Fruit fly (Drosophila melanogaster) whole organism, embryonic: ENCODE measurements around the gene CG15047.
A peak's percentile ranks its signal among the peaks of the same experiment; 100 is the strongest.

Experiments used
- Abd-B ChIP-seq: fragments of 200-800 bp; sonication (Bioruptor generic); optimal IDR thresholded peaks from 2 replicates; lab custom pipeline; 2018; ENCODE audit warnings: missing biosample characterization, mild to moderate bottlenecking, missing genetic modification characterization, moderate library complexity
- Aef1 ChIP-seq: fragments of 200-800 bp; sonication (Bioruptor generic); IDR thresholded peaks from 3 replicates; pipeline ENCODE4 v1.3.6; 2022; ENCODE audit warnings: missing biosample characterization, missing genetic modification characterization
- Blimp-1 ChIP-seq: fragments of 200-800 bp; sonication (Bioruptor generic); optimal IDR thresholded peaks from 3 replicates; lab custom pipeline; 2018; ENCODE audit warnings: missing biosample characterization, missing genetic modification characterization, mild to moderate bottlenecking, moderate library complexity, missing genetic modification reagents
- C15 ChIP-seq: fragments of 200-800 bp; sonication (Bioruptor generic); IDR thresholded peaks from 3 replicates; pipeline ENCODE4 v1.3.6; 2022; ENCODE audit warnings: missing biosample characterization, missing genetic modification characterization
- CG12299 ChIP-seq: fragments of 200-800 bp; sonication (Bioruptor generic); optimal IDR thresholded peaks from 2 replicates; lab custom pipeline; 2018; ENCODE audit warnings: missing biosample characterization, mild to moderate bottlenecking, missing genetic modification characterization
- CG12659 ChIP-seq: fragments of 200-800 bp; sonication (Bioruptor generic); optimal IDR thresholded peaks from 3 replicates; lab custom pipeline; 2017; ENCODE audit warnings: mild to moderate bottlenecking, missing biosample characterization, missing genetic modification reagents, missing genetic modification characterization
- CG14441 ChIP-seq: fragments of 200-800 bp; sonication (Bioruptor generic); IDR thresholded peaks from 2 replicates; pipeline ENCODE4 v1.3.6; 2022; ENCODE audit warnings: missing biosample characterization, missing genetic modification characterization
- CG14667 ChIP-seq: fragments of 200-800 bp; sonication (Bioruptor generic); IDR thresholded peaks from 2 replicates; pipeline ENCODE4 v1.3.6; 2022; ENCODE audit warnings: missing biosample characterization, missing genetic modification characterization
- CG14860 ChIP-seq: fragments of 200-800 bp; sonication (Bioruptor generic); IDR thresholded peaks from 3 replicates; pipeline ENCODE4 v1.3.6; 2022; ENCODE audit warnings: missing biosample characterization, missing genetic modification characterization; ENCODE audit not compliant: partially characterized antibody
- CG16815 ChIP-seq: fragments of 200-800 bp; sonication (Bioruptor generic); optimal IDR thresholded peaks from 3 replicates; lab custom pipeline; 2017; ENCODE audit warnings: missing biosample characterization, mild to moderate bottlenecking, missing genetic modification characterization
- CG18262 ChIP-seq: fragments of 200-800 bp; optimal IDR thresholded peaks from 3 replicates; lab custom pipeline; 2019; ENCODE audit warnings: missing biosample characterization, mild to moderate bottlenecking, missing genetic modification characterization, moderate library complexity
- CG18619 ChIP-seq: fragments of 200-800 bp; sonication (Bioruptor generic); optimal IDR thresholded peaks from 3 replicates; lab custom pipeline; 2017; ENCODE audit warnings: missing biosample characterization, mild to moderate bottlenecking, missing genetic modification characterization
- CG7357 ChIP-seq: fragments of 200-800 bp; sonication (Bioruptor generic); IDR thresholded peaks from 3 replicates; pipeline ENCODE4 v1.3.6; 2022; ENCODE audit warnings: missing biosample characterization, missing genetic modification characterization
- CG7556 ChIP-seq: fragments of 200-800 bp; sonication (Bioruptor generic); optimal IDR thresholded peaks from 2 replicates; lab custom pipeline; 2017; ENCODE audit warnings: missing biosample characterization, mild to moderate bottlenecking, missing genetic modification characterization
- CG7928 ChIP-seq: fragments of 200-800 bp; sonication (Bioruptor generic); optimal IDR thresholded peaks from 2 replicates; lab custom pipeline; 2017; ENCODE audit warnings: missing biosample characterization, mild to moderate bottlenecking, missing genetic modification characterization
- CG8924 ChIP-seq: fragments of 200-800 bp; optimal IDR thresholded peaks from 3 replicates; lab custom pipeline; 2019; ENCODE audit warnings: missing biosample characterization, mild to moderate bottlenecking, missing genetic modification characterization, moderate library complexity
- Chrac-16 ChIP-seq: fragments of 200-800 bp; sonication (Bioruptor generic); optimal IDR thresholded peaks from 3 replicates; lab custom pipeline; 2016; ENCODE audit warnings: missing biosample characterization, missing genetic modification characterization
- ERR ChIP-seq: fragments of 200-800 bp; sonication (Bioruptor generic); optimal IDR thresholded peaks from 2 replicates; lab custom pipeline; 2016; ENCODE audit warnings: missing biosample characterization, missing genetic modification characterization
- Ets65A ChIP-seq: fragments of 200-800 bp; sonication (Bioruptor generic); peaks from one replicate; lab custom pipeline; 2016; ENCODE audit warnings: missing biosample characterization, missing genetic modification characterization
- Hr51 ChIP-seq, 2 experiments: fragments of 200-800 bp; sonication (Bioruptor generic); optimal IDR thresholded peaks; 2 replicates in 1 of 2; 3 replicates in 1 of 2; lab custom pipeline; 2016 to 2018; ENCODE audit warnings: missing biosample characterization in 2 of 2, missing genetic modification characterization in 2 of 2, mild to moderate bottlenecking in 1 of 2, moderate library complexity in 1 of 2
- Myb ChIP-seq: fragments of 200-800 bp; sonication (Bioruptor generic); optimal IDR thresholded peaks from 2 replicates; lab custom pipeline; 2016; ENCODE audit warnings: missing biosample characterization, missing genetic modification characterization
- Neu2 ChIP-seq: fragments of 200-800 bp; sonication (Bioruptor generic); optimal IDR thresholded peaks from 3 replicates; lab custom pipeline; 2016; ENCODE audit warnings: missing biosample characterization, missing genetic modification characterization, borderline replicate concordance
- PHDP ChIP-seq: fragments of 200-800 bp; sonication (Bioruptor generic); optimal IDR thresholded peaks from 3 replicates; lab custom pipeline; 2018; ENCODE audit warnings: missing biosample characterization, mild to moderate bottlenecking, missing genetic modification characterization, moderate library complexity
- Rx ChIP-seq: fragments of 200-800 bp; sonication (Bioruptor generic); IDR thresholded peaks from 2 replicates; pipeline ENCODE4 v1.3.6; 2022; ENCODE audit warnings: missing biosample characterization, missing genetic modification characterization
- Sox100B ChIP-seq: fragments of 200-800 bp; sonication (Bioruptor generic); optimal IDR thresholded peaks from 3 replicates; lab custom pipeline; 2018; ENCODE audit warnings: missing biosample characterization, mild to moderate bottlenecking, missing genetic modification characterization
- Sox102F ChIP-seq: fragments of 200-800 bp; sonication (Bioruptor generic); optimal IDR thresholded peaks from 2 replicates; lab custom pipeline; 2018; ENCODE audit warnings: missing biosample characterization, mild to moderate bottlenecking, missing genetic modification characterization, moderate library complexity
- Xbp1 ChIP-seq: fragments of 200-800 bp; sonication (Bioruptor generic); optimal IDR thresholded peaks from 3 replicates; lab custom pipeline; 2016; ENCODE audit warnings: missing biosample characterization, mild to moderate bottlenecking, missing genetic modification characterization
- abd-A ChIP-seq: fragments of 200-800 bp; sonication (Bioruptor generic); optimal IDR thresholded peaks from 3 replicates; lab custom pipeline; 2019; ENCODE audit warnings: missing biosample characterization, mild to moderate bottlenecking, missing genetic modification characterization, moderate library complexity
- amos ChIP-seq: fragments of 200-800 bp; sonication (Bioruptor generic); IDR thresholded peaks from 2 replicates; pipeline ENCODE4 v1.3.6; 2022; ENCODE audit warnings: missing biosample characterization, missing genetic modification characterization; ENCODE audit not compliant: partially characterized antibody
- bbx ChIP-seq: fragments of 200-800 bp; sonication (Bioruptor generic); IDR thresholded peaks from 2 replicates; pipeline ENCODE4 v1.3.6; 2022; ENCODE audit warnings: missing biosample characterization, missing genetic modification characterization; ENCODE audit not compliant: partially characterized antibody
- bsh ChIP-seq, 2 experiments: fragments of 200-800 bp; sonication (Bioruptor generic); optimal IDR thresholded peaks; 2 replicates each; lab custom pipeline; 2017 to 2018; ENCODE audit warnings: mild to moderate bottlenecking in 2 of 2, missing biosample characterization in 2 of 2, missing genetic modification characterization in 2 of 2, moderate library complexity in 1 of 2
- caup ChIP-seq: fragments of 200-800 bp; sonication (Bioruptor generic); optimal IDR thresholded peaks from 3 replicates; lab custom pipeline; 2017; ENCODE audit warnings: missing biosample characterization, mild to moderate bottlenecking, missing genetic modification characterization, moderate library complexity; ENCODE audit not compliant: severe bottlenecking
- corto ChIP-seq: fragments of 200-800 bp; sonication (Bioruptor generic); optimal IDR thresholded peaks from 2 replicates; lab custom pipeline; 2016; ENCODE audit warnings: missing biosample characterization, mild to moderate bottlenecking, missing genetic modification characterization, moderate library complexity
- da ChIP-seq: fragments of 200-800 bp; sonication (Bioruptor generic); optimal IDR thresholded peaks from 2 replicates; lab custom pipeline; 2016; ENCODE audit warnings: missing biosample characterization, missing genetic modification characterization
- ewg ChIP-seq: fragments of 200-800 bp; sonication (Bioruptor generic); optimal IDR thresholded peaks from 3 replicates; lab custom pipeline; 2017; ENCODE audit warnings: mild to moderate bottlenecking, missing biosample characterization, missing genetic modification reagents, missing genetic modification characterization
- gcm ChIP-seq: fragments of 200-800 bp; sonication (Bioruptor generic); optimal IDR thresholded peaks from 2 replicates; lab custom pipeline; 2019; ENCODE audit warnings: missing biosample characterization, mild to moderate bottlenecking, missing genetic modification characterization, moderate library complexity
- insv ChIP-seq, 2 experiments: fragments of 200-800 bp; sonication (Bioruptor generic); optimal IDR thresholded peaks; 3 replicates each; lab custom pipeline; 2016 to 2018; ENCODE audit warnings: missing biosample characterization in 2 of 2, missing genetic modification characterization in 2 of 2
- inv ChIP-seq: fragments of 200-800 bp; sonication (Bioruptor generic); IDR thresholded peaks from 2 replicates; pipeline ENCODE4 v1.3.6; 2022; ENCODE audit warnings: missing biosample characterization, missing genetic modification characterization; ENCODE audit not compliant: partially characterized antibody
- kay ChIP-seq: fragments of 200-800 bp; sonication (Bioruptor generic); optimal IDR thresholded peaks from 2 replicates; lab custom pipeline; 2016; ENCODE audit warnings: missing biosample characterization, missing genetic modification characterization
- lbe ChIP-seq: fragments of 200-800 bp; sonication (Bioruptor generic); optimal IDR thresholded peaks from 2 replicates; lab custom pipeline; 2016; ENCODE audit warnings: missing biosample characterization, mild to moderate bottlenecking, missing genetic modification characterization
- luna ChIP-seq: fragments of 200-800 bp; sonication (Bioruptor generic); optimal IDR thresholded peaks from 2 replicates; lab custom pipeline; 2016; ENCODE audit warnings: missing biosample characterization, missing genetic modification characterization
- pzg ChIP-seq: fragments of 200-800 bp; sonication (Bioruptor generic); optimal IDR thresholded peaks from 3 replicates; lab custom pipeline; 2018; ENCODE audit warnings: missing biosample characterization, mild to moderate bottlenecking, missing genetic modification characterization, moderate library complexity
- sc ChIP-seq, 3 experiments: fragments of >200 bp in 2 of 3; fragments of 200-800 bp in 1 of 3; sonication (Bioruptor generic) in 1 of 3; optimal IDR thresholded peaks; 2 replicates in 2 of 3; 3 replicates in 1 of 3; lab custom pipeline; 2017; ENCODE audit warnings: mild to moderate bottlenecking in 1 of 3, missing biosample characterization in 1 of 3, missing genetic modification characterization in 1 of 3, missing genetic modification reagents in 1 of 3
- slou ChIP-seq: fragments of 200-800 bp; sonication (Bioruptor generic); optimal IDR thresholded peaks from 3 replicates; lab custom pipeline; 2016; ENCODE audit warnings: missing biosample characterization, missing genetic modification characterization
- so ChIP-seq: fragments of 200-800 bp; sonication (Bioruptor generic); IDR thresholded peaks from 3 replicates; pipeline ENCODE4 v1.3.6; 2022; ENCODE audit warnings: missing biosample characterization, missing genetic modification characterization
- sob ChIP-seq: fragments of 200-800 bp; sonication (Bioruptor generic); IDR thresholded peaks from 2 replicates; pipeline ENCODE4 v1.3.6; 2022; ENCODE audit warnings: missing biosample characterization, missing genetic modification characterization
- sr ChIP-seq: fragments of 200-800 bp; sonication (Bioruptor generic); IDR thresholded peaks from 3 replicates; pipeline ENCODE4 v1.3.6; 2022; ENCODE audit warnings: missing biosample characterization, missing genetic modification characterization
- unpg ChIP-seq: fragments of 200-800 bp; sonication (Bioruptor generic); optimal IDR thresholded peaks from 3 replicates; lab custom pipeline; 2018; ENCODE audit warnings: missing biosample characterization, mild to moderate bottlenecking, missing genetic modification characterization, moderate library complexity
- wdn ChIP-seq: fragments of 200-800 bp; sonication (Bioruptor generic); IDR thresholded peaks from 2 replicates; pipeline ENCODE4 v1.3.6; 2022; ENCODE audit warnings: missing biosample characterization, missing genetic modification characterization

Gene CG15047

DNA sequence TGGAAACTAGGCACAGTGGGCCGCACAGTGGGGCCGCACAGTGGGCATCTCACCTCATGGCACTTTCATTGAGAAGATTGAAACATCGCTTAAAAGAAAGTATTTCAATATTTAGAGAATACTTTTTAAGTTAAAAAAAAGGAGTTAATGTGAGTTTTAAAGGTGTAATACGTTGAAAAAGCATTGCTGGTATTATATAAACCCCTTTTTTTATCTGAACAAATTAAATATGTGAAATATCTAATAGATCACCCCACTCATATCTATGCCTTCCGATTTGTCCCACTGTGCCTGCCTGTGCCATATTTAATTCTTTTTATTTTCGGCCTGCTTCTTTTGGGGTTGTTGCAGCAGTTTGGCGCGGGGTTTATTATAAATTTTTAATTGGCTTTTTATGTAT, 4.8 kb downstream of the CG15047 start (continued):
- TF ChIP-seq slou (GFP tag; lab: Kevin White, UChicago) (peak; percentile 22), da (GFP tag; lab: Kevin White, UChicago) (no peak), C15 (GFP tag; lab: Robert Waterston, UW) (no peak), wdn (GFP tag; lab: Robert Waterston, UW) (no peak), Blimp-1 (GFP tag; lab: Kevin White, UChicago) (peak; percentile 31), insv (GFP tag; optimal IDR thresholded peaks at IDR 0.05; lab: Kevin White, UChicago) (no peak), Abd-B (GFP tag; lab: Kevin White, UChicago) (peak; percentile 75), lbe (GFP tag; lab: Kevin White, UChicago) (no peak), sr (GFP tag; lab: Robert Waterston, UW) (no peak), CG7556 (GFP tag; lab: Kevin White, UChicago) (peak; percentile 52), CG16815 (GFP tag; lab: Kevin White, UChicago) (peak; percentile 13), luna (GFP tag; lab: Kevin White, UChicago) (no peak), so (GFP tag; lab: Robert Waterston, UW) (no peak), CG7928 (GFP tag; lab: Kevin White, UChicago) (no peak), inv (GFP tag; lab: Robert Waterston, UW) (no peak), CG8924 (tag; lab: Kevin White, UChicago) (peak; percentile 23), CG18619 (GFP tag; lab: Kevin White, UChicago) (peak; percentile 7), ewg (peak; percentile 34), Sox100B (GFP tag; lab: Kevin White, UChicago) (peak; percentile 4), sc (optimal IDR thresholded peaks at IDR 0.05; lab: Kevin White, UChicago) (no peak), sc (GFP tag; optimal IDR thresholded peaks at IDR 0.05; lab: Kevin White, UChicago) (peak; percentile 0), Xbp1 (GFP tag; lab: Kevin White, UChicago) (peak; percentile 41), kay (GFP tag; lab: Kevin White, UChicago) (peak; percentile 29), Aef1 (GFP tag; lab: Robert Waterston, UW) (no peak), CG14441 (GFP tag; lab: Robert Waterston, UW) (no peak), ERR (GFP tag; lab: Kevin White, UChicago) (no peak), PHDP (tag; lab: Kevin White, UChicago) (peak; percentile 46), amos (no peak), corto (GFP tag; lab: Kevin White, UChicago) (peak; percentile 7), Rx (GFP tag; lab: Robert Waterston, UW) (no peak), CG12299 (tag; lab: Kevin White, UChicago) (no peak), Myb (no peak), bbx (no peak), Hr51 (GFP tag; optimal IDR thresholded peaks at IDR 0.05; lab: Kevin White, UChicago) (peak in 1 of 2 experiments; percentile 45), pzg (GFP tag; lab: Kevin White, UChicago) (no peak), gcm (peak; percentile 19), bsh (GFP tag; optimal IDR thresholded peaks at IDR 0.05; lab: Kevin White, UChicago) (peak in 1 of 2 experiments; percentile 70), CG7357 (GFP tag; lab: Robert Waterston, UW) (peak; percentile 13; the same call in 1 of the 3 replicates), sob (GFP tag; lab: Robert Waterston, UW) (no peak), abd-A (tag; lab: Kevin White, UChicago) (no peak), Sox102F (GFP tag; lab: Kevin White, UChicago) (peak; percentile 43), CG12659 (GFP tag; lab: Kevin White, UChicago) (peak; percentile 0), unpg (GFP tag; lab: Kevin White, UChicago) (peak; percentile 34), CG14667 (GFP tag; lab: Robert Waterston, UW) (no peak), Neu2 (GFP tag; lab: Kevin White, UChicago) (no peak), Chrac-16 (peak; percentile 7), caup (GFP tag; lab: Kevin White, UChicago) (no peak), CG18262 (tag; lab: Kevin White, UChicago) (peak; percentile 55), CG14860 (GFP tag; lab: Robert Waterston, UW) (no peak), Ets65A (GFP tag; lab: Kevin White, UChicago) (peak; percentile 93)
